Fruit fly (Drosophila melanogaster) ovary, adult (tissue): ENCODE results near the gene Atac2.

ENCODE experiments used
- CG17801 ChIP-seq: fragments of 200-800 bp; optimal IDR thresholded peaks from 2 replicates; lab custom pipeline; 2019; ENCODE audit warnings: missing biosample characterization, mild to moderate bottlenecking, missing genetic modification characterization, moderate library complexity; ENCODE audit not compliant: partially characterized antibody

Atac2 gene

dm6 chr2L:18612106-18612505 lies at the start of gene Atac2:
Atac2 (minus strand) TSS chr2L:18612249.
- no peak for TF ChIP-seq CG17801 (GFP tag; lab: Kevin White, UChicago)

- TF ChIP-seq CG17801 (GFP tag; lab: Kevin White, UChicago), result no peak
Observed at dm6 chr2L:18658108-18658507, 46.1 kb upstream of the Atac2 start.

DNA sequence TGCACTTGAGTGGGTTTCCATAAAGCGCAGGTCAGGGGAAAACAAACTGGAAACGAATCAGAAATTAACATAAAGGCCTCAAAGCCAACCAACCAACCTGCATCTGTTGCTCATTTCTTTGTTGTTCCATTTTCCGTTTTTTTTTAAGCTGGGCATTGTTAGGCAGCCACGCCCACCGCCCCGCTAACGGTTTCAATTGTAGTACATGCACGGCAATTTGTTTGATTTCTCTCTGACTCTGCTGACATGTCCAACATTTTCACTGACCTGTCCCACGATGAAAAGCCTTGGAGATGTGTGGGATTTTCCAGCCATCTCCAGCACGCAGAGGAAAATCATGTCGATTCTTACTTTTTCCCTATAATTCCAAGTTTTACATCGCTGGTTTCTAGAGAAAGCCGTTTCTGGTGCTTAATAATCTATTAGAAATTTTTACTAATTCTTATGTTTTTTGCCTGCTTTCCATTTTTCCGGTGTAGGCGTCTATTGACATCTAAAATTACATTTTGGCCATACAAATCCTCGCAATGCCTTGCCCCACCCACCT lies 44.7 kb upstream of the Atac2 start:
- no peak for TF ChIP-seq CG17801 (GFP tag; lab: Kevin White, UChicago)

- TF ChIP-seq CG17801 (GFP tag; lab: Kevin White, UChicago), result no peak
Observed at dm6 chr2L:18653328-18653675, 41.3 kb upstream of the Atac2 start.

DNA sequence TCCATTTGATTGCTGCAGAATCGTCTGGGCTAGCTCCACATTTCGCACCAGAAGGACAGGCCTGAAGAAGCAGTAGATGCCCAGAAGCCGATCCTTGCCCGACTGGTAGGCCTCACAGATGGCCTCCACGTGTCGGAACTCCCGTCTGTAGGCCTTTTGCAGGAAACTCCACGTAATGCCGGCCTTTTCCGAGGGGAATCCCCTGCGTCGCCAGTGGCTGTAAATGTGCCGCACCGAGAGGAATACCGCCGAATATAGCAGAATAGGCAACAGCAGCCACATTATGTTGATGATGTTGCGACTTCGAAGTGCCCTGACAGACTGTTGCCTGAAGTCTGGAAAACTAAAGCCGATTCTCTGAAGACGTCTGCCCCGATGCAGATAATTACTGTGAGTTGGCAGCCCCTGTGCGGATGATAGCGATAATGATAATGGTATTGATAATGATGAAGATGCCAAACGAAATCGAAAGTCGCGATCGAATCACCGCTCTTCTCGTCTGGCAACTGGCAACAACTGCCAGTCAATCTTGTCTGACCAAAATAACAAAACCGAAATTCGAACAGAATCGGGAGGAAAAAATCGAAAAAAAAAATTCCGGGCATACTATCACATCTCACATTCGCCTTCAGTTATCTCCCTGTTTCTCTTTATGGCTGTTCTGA lies 40.7 kb upstream of the Atac2 start, which contains the start of gene Cyp310a1:
Gene Cyp310a1, minus strand, starts transcription at position 348 of the 665 bp plus-strand sequence.
- TF ChIP-seq CG17801 (GFP tag; lab: Kevin White, UChicago), result no peak

DNA sequence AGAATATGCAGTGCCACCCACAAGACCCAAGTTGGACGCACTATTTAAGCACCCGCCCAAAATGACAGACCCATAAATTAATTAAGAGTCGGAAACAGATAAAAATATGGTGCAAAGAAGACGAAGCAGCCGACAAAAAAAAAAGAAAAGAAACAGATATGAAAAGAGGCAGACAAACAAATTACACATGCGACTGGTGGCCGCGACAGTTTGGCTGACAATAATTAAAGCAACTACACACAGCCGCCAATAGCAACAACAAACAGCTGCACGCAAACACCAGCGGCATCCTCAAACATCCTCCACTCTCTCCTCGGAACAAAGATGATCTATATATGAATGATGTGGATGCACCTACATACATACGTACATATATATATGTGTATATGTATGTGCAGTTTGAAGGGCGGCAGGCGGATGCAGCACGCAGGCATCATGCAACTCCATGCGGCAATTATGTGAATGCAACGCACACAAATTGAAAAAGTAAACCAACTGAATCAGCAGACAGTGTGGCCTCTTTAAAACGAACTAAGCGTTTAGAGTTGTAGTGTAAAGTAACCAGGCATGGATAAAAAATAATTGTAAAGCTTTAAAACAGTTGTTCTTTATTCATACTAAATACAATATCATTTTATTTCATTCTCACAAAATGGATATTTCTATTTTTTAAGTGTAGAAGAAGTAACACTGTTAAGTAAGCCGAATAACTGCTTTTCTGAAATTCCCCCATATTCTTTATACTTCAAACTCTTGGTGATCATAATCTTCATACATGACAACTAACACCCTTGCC lies 36.0 kb upstream of the Atac2 start:
- TF ChIP-seq CG17801 (GFP tag; lab: Kevin White, UChicago), result no peak

- TF ChIP-seq CG17801 (GFP tag; lab: Kevin White, UChicago), result no peak
Observed at dm6 chr2L:18645468-18645867, 33.4 kb upstream of the Atac2 start.

DNA sequence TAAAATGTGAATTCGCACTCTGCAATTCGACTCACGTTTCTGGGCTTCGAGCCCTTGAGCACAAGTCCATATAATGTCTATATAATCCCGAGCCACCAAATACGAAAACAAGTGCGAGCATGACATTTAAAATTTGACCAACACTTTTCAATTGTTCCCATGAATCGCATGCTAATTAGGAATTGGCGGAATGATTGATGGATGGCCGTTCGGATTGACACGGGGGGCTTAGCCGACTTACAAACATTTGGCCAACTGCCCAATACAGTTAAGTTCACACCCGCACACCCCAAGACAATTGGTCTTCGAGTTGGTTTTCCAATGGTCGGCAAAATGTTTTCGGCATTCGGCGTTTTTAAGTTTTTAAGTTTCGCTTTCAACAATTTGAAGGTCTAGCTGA lies 29.0 kb upstream of the Atac2 start:
- no peak for TF ChIP-seq CG17801 (GFP tag; lab: Kevin White, UChicago)

dm6 chr2L:18638945-18639344 lies 26.9 kb upstream of the Atac2 start:
- no peak for TF ChIP-seq CG17801 (GFP tag; lab: Kevin White, UChicago)

dm6 chr2L:18632389-18632788 lies 20.3 kb upstream of the Atac2 start:
- peak; percentile 26 for TF ChIP-seq CG17801 (GFP tag; lab: Kevin White, UChicago)

DNA sequence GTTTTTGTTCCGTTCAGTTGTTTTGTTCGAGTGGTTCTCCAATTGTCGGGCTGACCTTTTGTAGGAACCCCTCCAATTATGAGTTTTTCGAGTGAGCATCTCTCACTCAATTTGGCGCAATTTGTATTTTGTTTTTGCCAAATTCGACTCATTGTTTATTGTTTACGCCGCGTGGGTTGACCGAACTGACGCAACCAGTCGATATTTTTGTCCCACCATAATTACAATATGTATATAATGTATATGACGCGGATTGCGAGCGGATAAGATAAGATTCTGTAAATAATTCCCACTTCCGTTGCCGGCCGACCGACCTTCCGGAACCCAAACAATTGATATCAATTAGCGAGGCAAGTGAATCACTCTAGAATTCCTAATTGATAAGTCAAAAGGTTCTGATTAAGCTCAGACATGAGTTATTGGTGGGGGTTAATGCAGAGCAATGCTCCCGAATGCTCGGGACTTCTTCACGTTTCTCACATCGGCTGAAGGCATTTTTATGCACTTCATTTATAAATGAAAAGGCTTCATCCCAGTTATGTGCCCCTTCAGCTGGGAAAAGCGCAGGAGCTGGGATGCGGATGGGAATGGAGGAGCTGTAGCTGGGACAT lies 18.7 kb upstream of the Atac2 start:
- TF ChIP-seq CG17801 (GFP tag; lab: Kevin White, UChicago), result no peak

DNA sequence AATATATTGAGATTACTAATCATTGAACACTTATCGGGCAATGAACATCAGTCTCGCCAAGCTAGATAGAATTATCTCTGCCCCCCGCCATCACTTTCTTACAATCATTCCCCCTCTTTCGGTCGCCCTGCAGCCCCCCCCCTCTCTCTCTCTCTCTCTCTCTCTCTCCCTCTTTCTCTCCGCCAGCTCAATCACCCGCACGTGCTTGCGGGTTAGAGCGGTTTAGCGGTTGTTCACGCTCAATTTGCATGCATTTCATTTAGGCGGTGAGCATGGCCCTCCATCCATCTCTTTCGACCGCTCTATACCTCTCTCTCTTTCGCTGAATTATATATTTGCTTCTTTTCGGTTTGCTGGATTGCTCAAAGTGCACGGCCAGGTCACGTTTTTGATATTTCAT lies 17.1 kb upstream of the Atac2 start:
- TF ChIP-seq CG17801 (GFP tag; lab: Kevin White, UChicago), result no peak

- no peak for TF ChIP-seq CG17801 (GFP tag; lab: Kevin White, UChicago)
Observed at dm6 chr2L:18628104-18628503, 16.1 kb upstream of the Atac2 start.

DNA sequence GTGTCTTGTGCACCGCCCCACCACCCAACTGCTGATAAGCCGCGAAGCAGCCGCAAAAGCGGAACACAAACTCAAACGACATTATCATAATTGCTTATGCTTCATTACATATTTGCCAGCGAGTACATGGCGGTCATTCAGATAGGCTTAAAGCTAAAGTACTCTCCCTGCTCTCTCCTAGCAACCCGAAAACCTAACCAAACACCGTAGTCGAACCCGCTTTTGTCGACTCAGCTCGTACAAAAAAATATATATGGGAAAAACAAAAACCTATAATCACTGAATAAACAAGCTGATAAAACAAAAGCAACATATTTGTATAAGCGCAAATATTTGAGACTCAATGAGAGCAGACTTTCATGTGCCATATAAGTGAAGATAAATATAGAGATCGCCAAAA lies 14.9 kb upstream of the Atac2 start:
- no peak for TF ChIP-seq CG17801 (GFP tag; lab: Kevin White, UChicago)

DNA sequence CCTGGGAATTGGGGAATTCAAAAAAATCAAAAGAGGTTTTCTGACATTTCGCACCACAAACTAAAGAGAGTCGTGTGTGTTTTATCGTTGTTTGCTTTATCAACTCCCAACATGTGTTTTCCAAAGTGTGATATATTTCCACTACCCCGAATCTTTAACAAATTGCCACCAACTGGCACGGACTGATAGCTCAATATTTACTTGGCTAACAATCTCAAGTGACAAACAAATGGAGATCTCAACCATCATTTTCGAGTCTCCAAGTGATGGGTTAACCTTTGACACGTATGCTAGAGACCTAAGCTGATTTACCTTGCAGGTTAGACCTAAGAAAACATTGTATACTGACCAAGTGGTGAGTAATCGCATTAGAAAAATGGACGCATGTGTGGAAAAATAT lies 13.4 kb upstream of the Atac2 start:
- no peak for TF ChIP-seq CG17801 (GFP tag; lab: Kevin White, UChicago)
